Fruit fly (Drosophila melanogaster): ENCODE measurements around the gene Kaz.
A peak's percentile ranks its signal among the peaks of the same experiment; 100 is the strongest.

Kaz gene

DNA sequence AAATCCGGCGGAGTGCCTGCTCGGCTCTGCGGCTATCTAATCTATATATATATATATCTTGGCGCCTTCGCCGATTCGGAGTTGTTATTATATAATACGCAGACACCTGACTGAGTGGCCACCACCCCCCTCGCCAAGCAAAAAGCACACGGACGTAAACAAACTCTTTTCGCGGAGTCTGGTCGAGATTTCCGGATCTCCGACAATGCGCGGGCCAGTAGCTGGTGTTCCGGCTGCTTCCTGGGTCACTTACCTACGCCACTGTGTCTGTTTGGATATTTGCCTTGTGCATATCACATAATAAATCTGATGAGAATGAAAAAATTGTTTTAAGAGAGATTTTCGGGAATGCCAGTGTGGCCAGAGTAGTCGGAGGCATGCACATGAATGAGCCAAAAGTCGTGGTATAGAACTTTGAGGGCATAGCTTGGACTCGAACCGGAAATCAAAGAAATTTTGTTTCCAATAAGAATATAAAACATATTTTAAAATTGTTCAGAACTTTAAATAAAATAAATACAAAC, 42.7 kb downstream of the Kaz start, which contains the start of gene CG5805 (continued):
- peak; percentile 81 for TF ChIP-seq mirr (GFP tag; optimal IDR thresholded peaks at IDR 0.05)
- no peak for TF ChIP-seq eve (GFP tag; optimal IDR thresholded peaks at IDR 0.05)
- TF ChIP-seq Jarid2 (GFP tag; optimal IDR thresholded peaks at IDR 0.05), result peak; percentile 74
- peak; percentile 89 for TF ChIP-seq Asciz (GFP tag; optimal IDR thresholded peaks at IDR 0.05)
- peak; percentile 89 for TF ChIP-seq sob (GFP tag; IDR thresholded peaks at IDR 0.05)
- peak; percentile 79 for TF ChIP-seq CG8359 (GFP tag; optimal IDR thresholded peaks at IDR 0.05; ENCODE audit: borderline replicate concordance)
- peak; percentile 80 for TF ChIP-seq fd3F (GFP tag; optimal IDR thresholded peaks at IDR 0.05)
- TF ChIP-seq sd (tag; optimal IDR thresholded peaks at IDR 0.05), result peak; percentile 66
- peak; percentile 89 for TF ChIP-seq ken (GFP tag; IDR thresholded peaks at IDR 0.05)
- no peak for TF ChIP-seq lola (GFP tag; optimal IDR thresholded peaks at IDR 0.05)
- peak; percentile 54 for TF ChIP-seq B-H1 (GFP tag; IDR thresholded peaks at IDR 0.05)
- peak; percentile 99 for TF ChIP-seq Ets65A (GFP tag)
- no peak for TF ChIP-seq CG14860 (GFP tag; IDR thresholded peaks at IDR 0.05; ENCODE audit: partially characterized antibody)
- peak; percentile 73 for TF ChIP-seq CG4820 (GFP tag; optimal IDR thresholded peaks at IDR 0.05)
- TF ChIP-seq CG31365 (tag; optimal IDR thresholded peaks at IDR 0.05), result peak; percentile 77
- peak; percentile 66; the same call in 1 of the 2 replicates for TF ChIP-seq Ada2b (GFP tag; IDR thresholded peaks at IDR 0.05)
- peak; percentile 61 for TF ChIP-seq da (GFP tag; optimal IDR thresholded peaks at IDR 0.05)
- TF ChIP-seq Gsc (GFP tag; IDR thresholded peaks at IDR 0.05), result no peak
- TF ChIP-seq CG8478 (optimal IDR thresholded peaks at IDR 0.05), result no peak
- no peak for TF ChIP-seq CG7963 (GFP tag; IDR thresholded peaks at IDR 0.05; ENCODE audit: partially characterized antibody)
- peak; percentile 11; the same call in 1 of the 2 replicates for TF ChIP-seq Drgx (GFP tag; IDR thresholded peaks at IDR 0.05)
- no peak for TF ChIP-seq cg (GFP tag; optimal IDR thresholded peaks at IDR 0.05)
- TF ChIP-seq pb (GFP tag; optimal IDR thresholded peaks at IDR 0.05), result peak; percentile 80
- TF ChIP-seq croc (GFP tag; conservative IDR thresholded peaks at IDR 0.05), result no peak; the same call in 2 of the 3 replicates
- peak; percentile 46; the same call in 1 of the 3 replicates for TF ChIP-seq CG6175 (GFP tag; IDR thresholded peaks at IDR 0.05)
- peak; percentile 76 for TF ChIP-seq Nf-YA (GFP tag; IDR thresholded peaks at IDR 0.05)
- peak; percentile 41 for TF ChIP-seq her (GFP tag; optimal IDR thresholded peaks at IDR 0.05)
- TF ChIP-seq CG12391 (tag; optimal IDR thresholded peaks at IDR 0.05), result peak; percentile 86
- TF ChIP-seq Sox100B (GFP tag; optimal IDR thresholded peaks at IDR 0.05), result no peak
- no peak for TF ChIP-seq Kr (GFP tag; optimal IDR thresholded peaks at IDR 0.05)
- peak; percentile 53 for TF ChIP-seq CG10959 (GFP tag; IDR thresholded peaks at IDR 0.05)
- peak; percentile 65 for TF ChIP-seq CG17829 (tag; optimal IDR thresholded peaks at IDR 0.05)
- peak; percentile 78 for TF ChIP-seq CG33557 (GFP tag; optimal IDR thresholded peaks at IDR 0.05)
- TF ChIP-seq CG2202 (tag; optimal IDR thresholded peaks at IDR 0.05), result peak; percentile 76
- TF ChIP-seq CG2678 (tag; optimal IDR thresholded peaks at IDR 0.05), result peak; percentile 70
- peak; percentile 53; the same call in 1 of the 3 replicates for TF ChIP-seq CG11695 (GFP tag; IDR thresholded peaks at IDR 0.05)
- TF ChIP-seq Dip2 (GFP tag; IDR thresholded peaks at IDR 0.05), result no peak
- TF ChIP-seq Adf1 (GFP tag; IDR thresholded peaks at IDR 0.05), result peak; percentile 56; the same call in 1 of the 2 replicates
- peak; percentile 56 for TF ChIP-seq Atf-2 (GFP tag; optimal IDR thresholded peaks at IDR 0.05)
- peak; percentile 49 for TF ChIP-seq fd102C (GFP tag; optimal IDR thresholded peaks at IDR 0.05)
- TF ChIP-seq Abd-B (GFP tag; optimal IDR thresholded peaks at IDR 0.05), result peak; percentile 57
- 0 out of 2 replicates have a peak, but pooled peaks have one; percentile 5 for TF ChIP-seq CkIIα-i1 (GFP tag; IDR thresholded peaks at IDR 0.05)
- peak; percentile 74 for TF ChIP-seq D19B (GFP tag; optimal IDR thresholded peaks at IDR 0.05)
- TF ChIP-seq Hmr (GFP tag; optimal IDR thresholded peaks at IDR 0.05), result peak; percentile 94
- TF ChIP-seq CG3838 (GFP tag; optimal IDR thresholded peaks at IDR 0.05), result no peak
- peak; percentile 70 for TF ChIP-seq sens-2 (GFP tag; IDR thresholded peaks at IDR 0.05)
- TF ChIP-seq hkb (optimal IDR thresholded peaks at IDR 0.05), result no peak
- peak; percentile 81 for TF ChIP-seq hkb (GFP tag; IDR thresholded peaks at IDR 0.05)
- TF ChIP-seq CG2875 (GFP tag; optimal IDR thresholded peaks at IDR 0.05), result peak; percentile 74
- 0 out of 2 replicates have a peak, but pooled peaks have one; percentile 22 for TF ChIP-seq sna (GFP tag; IDR thresholded peaks at IDR 0.05; ENCODE audit: partially characterized antibody)

Measured in whole organism, embryonic.